Fruit fly (Drosophila melanogaster) whole organism, wandering third instar larva: ENCODE results near the gene Ndae1.

ENCODE experiments used
- CG9705 ChIP-seq: fragments of 200-800 bp; sonication (Bioruptor generic); optimal IDR thresholded peaks from 2 replicates; lab custom pipeline; 2018; ENCODE audit warnings: missing biosample characterization, mild to moderate bottlenecking, missing genetic modification characterization
- Dfd ChIP-seq: fragments of >200 bp; optimal IDR thresholded peaks from 2 replicates; lab custom pipeline; 2017; ENCODE audit warnings: missing biosample characterization, missing genetic modification characterization
- HLH106 ChIP-seq: fragments of 200-800 bp; optimal IDR thresholded peaks from 3 replicates; lab custom pipeline; 2019; ENCODE audit warnings: missing biosample characterization, mild to moderate bottlenecking, missing genetic modification characterization, moderate library complexity
- Myc ChIP-seq: fragments of >200 bp; optimal IDR thresholded peaks from 2 replicates; lab custom pipeline; 2017
- OdsH ChIP-seq: fragments of 200-800 bp; sonication (Bioruptor generic); optimal IDR thresholded peaks from 2 replicates; lab custom pipeline; 2016; ENCODE audit warnings: missing biosample characterization, mild to moderate bottlenecking, missing genetic modification characterization
- dsf ChIP-seq: sonication (Bioruptor generic); optimal IDR thresholded peaks from 2 replicates; lab custom pipeline; 2016; ENCODE audit warnings: missing biosample characterization, missing genetic modification characterization, borderline replicate concordance
- fru ChIP-seq: fragments of 200-800 bp; sonication (Bioruptor generic); optimal IDR thresholded peaks from 3 replicates; lab custom pipeline; 2016; ENCODE audit warnings: missing biosample characterization, mild to moderate bottlenecking, missing genetic modification characterization
- pan ChIP-seq: fragments of >200 bp; optimal IDR thresholded peaks from 2 replicates; lab custom pipeline; 2017
- woc ChIP-seq: sonication (Bioruptor generic); optimal IDR thresholded peaks from 2 replicates; lab custom pipeline; 2016; ENCODE audit warnings: missing biosample characterization, mild to moderate bottlenecking, missing genetic modification characterization

- TF ChIP-seq OdsH (GFP tag; lab: Kevin White, UChicago): peak; percentile 17
- TF ChIP-seq HLH106 (tag; lab: Kevin White, UChicago): peak; percentile 29
- no peak for TF ChIP-seq pan (lab: Kevin White, UChicago)
- peak; percentile 7 for TF ChIP-seq fru
- TF ChIP-seq CG9705 (GFP tag; lab: Kevin White, UChicago): no peak
- TF ChIP-seq dsf (GFP tag; lab: Kevin White, UChicago): no peak
- no peak for TF ChIP-seq Dfd (GFP tag; lab: Kevin White, UChicago)
- no peak for TF ChIP-seq Myc
- TF ChIP-seq woc (GFP tag; lab: Kevin White, UChicago): no peak
Measured at dm6 chr2L:7199635-7200110, 49.5 kb downstream of the Ndae1 start.
